Fruit fly (Drosophila melanogaster): Measurements from ENCODE around the gene CG46448.

The CG46448 gene

dm6 chr2L:2363626-2364147 is 27.8 kb upstream of the CG46448 start:
- TF ChIP-seq Ets96B (tag; optimal IDR thresholded peaks at IDR 0.05) (peak; percentile 97), CG6854 (GFP tag; optimal IDR thresholded peaks at IDR 0.05) (peak; percentile 93), CG11902 (GFP tag; optimal IDR thresholded peaks at IDR 0.05) (peak; percentile 82), Met (GFP tag; optimal IDR thresholded peaks at IDR 0.05) (peak; percentile 93), eg (GFP tag; IDR thresholded peaks at IDR 0.05) (peak; percentile 98), Ets21C (GFP tag; optimal IDR thresholded peaks at IDR 0.05) (peak; percentile 64), Eip78C (GFP tag) (peak; percentile 99), vri (GFP tag; optimal IDR thresholded peaks at IDR 0.05) (peak; percentile 88), OdsH (GFP tag; optimal IDR thresholded peaks at IDR 0.05) (peak; percentile 95), CG3919 (GFP tag; optimal IDR thresholded peaks at IDR 0.05) (peak; percentile 95), svp (GFP tag) (peak; percentile 97), CG7368 (GFP tag; optimal IDR thresholded peaks at IDR 0.05) (peak; percentile 90), Eip75B (GFP tag; optimal IDR thresholded peaks at IDR 0.05) (peak; percentile 96), Hr4 (GFP tag; optimal IDR thresholded peaks at IDR 0.05) (peak; percentile 94), acj6 (GFP tag; optimal IDR thresholded peaks at IDR 0.05) (peak; percentile 96), CG34406 (GFP tag; optimal IDR thresholded peaks at IDR 0.05) (peak; percentile 96), CG6276 (GFP tag; optimal IDR thresholded peaks at IDR 0.05) (peak; percentile 95), CG8632 (GFP tag; optimal IDR thresholded peaks at IDR 0.05) (peak; percentile 96), fd85E (GFP tag; optimal IDR thresholded peaks at IDR 0.05) (peak; percentile 69), Sox14 (GFP tag; optimal IDR thresholded peaks at IDR 0.05) (peak; percentile 67), CG9139 (GFP tag; optimal IDR thresholded peaks at IDR 0.05) (peak; percentile 97), Lpt (GFP tag; optimal IDR thresholded peaks at IDR 0.05) (peak; percentile 93), CG10631 (GFP tag; optimal IDR thresholded peaks at IDR 0.05) (peak; percentile 90), dac (GFP tag; optimal IDR thresholded peaks at IDR 0.05) (peak; percentile 52), ss (GFP tag; optimal IDR thresholded peaks at IDR 0.05) (peak; percentile 95 to 97), fd59A (GFP tag; optimal IDR thresholded peaks at IDR 0.05) (peak; percentile 87), Hr38 (GFP tag; optimal IDR thresholded peaks at IDR 0.05) (no peak), dsx (GFP tag; optimal IDR thresholded peaks at IDR 0.05; ENCODE audit: poor library complexity, severe bottlenecking) (peak; percentile 97), CG6808 (GFP tag; optimal IDR thresholded peaks at IDR 0.05) (peak; percentile 96), CG3032 (tag; optimal IDR thresholded peaks at IDR 0.05) (peak; percentile 97), Eip93F (GFP tag; optimal IDR thresholded peaks at IDR 0.05) (peak; percentile 93), CG16779 (tag; optimal IDR thresholded peaks at IDR 0.05) (peak; percentile 97), salr (GFP tag; optimal IDR thresholded peaks at IDR 0.05) (peak; percentile 88), CG1621 (tag; optimal IDR thresholded peaks at IDR 0.05) (peak; percentile 93), Sox15 (GFP tag; optimal IDR thresholded peaks at IDR 0.05) (peak; percentile 85), spab (GFP tag; optimal IDR thresholded peaks at IDR 0.05) (peak; percentile 93), pdm3 (GFP tag; optimal IDR thresholded peaks at IDR 0.05) (peak; percentile 88), CG8319 (GFP tag; optimal IDR thresholded peaks at IDR 0.05) (peak; percentile 81), Sox102F (GFP tag; optimal IDR thresholded peaks at IDR 0.05) (peak; percentile 92), CG6163 (GFP tag; IDR thresholded peaks at IDR 0.05) (peak; percentile 97), CG15336 (GFP tag; IDR thresholded peaks at IDR 0.05) (peak; percentile 98), CG32006 (GFP tag; optimal IDR thresholded peaks at IDR 0.05) (peak; percentile 96), topi (GFP tag; optimal IDR thresholded peaks at IDR 0.05) (peak; percentile 94), achi (GFP tag; optimal IDR thresholded peaks at IDR 0.05) (peak; percentile 94), CG4318 (GFP tag; optimal IDR thresholded peaks at IDR 0.05) (peak; percentile 91), Smox (GFP tag; optimal IDR thresholded peaks at IDR 0.05) (peak; percentile 95), CG31627 (GFP tag; optimal IDR thresholded peaks at IDR 0.05) (peak; percentile 86), lz (GFP tag; optimal IDR thresholded peaks at IDR 0.05) (peak; percentile 92), net (GFP tag; optimal IDR thresholded peaks at IDR 0.05) (peak; percentile 94), CG10669 (GFP tag; optimal IDR thresholded peaks at IDR 0.05) (peak; percentile 96), Hr39 (GFP tag; optimal IDR thresholded peaks at IDR 0.05) (peak; percentile 87), Blimp-1 (GFP tag; optimal IDR thresholded peaks at IDR 0.05) (peak; percentile 86)
